Worm (Caenorhabditis elegans) whole organism, L2 larva: ENCODE results near the gene atg-13.

Experiments
- C34F6.9 ChIP-seq: fragments of 150-350 bp; optimal IDR thresholded peaks from 2 replicates; lab custom pipeline; 2014; ENCODE audit warnings: missing biosample characterization, missing genetic modification characterization
- F13H6.1 ChIP-seq: sonication (generic microtip); optimal IDR thresholded peaks from 2 replicates; lab custom pipeline; 2016; ENCODE audit warnings: missing genetic modification characterization, missing compliant biosample characterization
- R02D3.7 ChIP-seq: fragments of 150-350 bp; optimal IDR thresholded peaks from 2 replicates; lab custom pipeline; 2014; ENCODE audit warnings: missing biosample characterization, missing genetic modification characterization
- Y55F3AM.14 ChIP-seq: fragments of 200-800 bp; sonication (Bioruptor generic); optimal IDR thresholded peaks from 2 replicates; lab custom pipeline; 2018; ENCODE audit warnings: mild to moderate bottlenecking, missing genetic modification characterization, missing compliant biosample characterization
- ZK546.5 ChIP-seq: sonication (generic microtip); optimal IDR thresholded peaks from 2 replicates; lab custom pipeline; 2017; ENCODE audit warnings: missing biosample characterization, missing genetic modification characterization
- ama-1 ChIP-seq: fragments of 150-350 bp; optimal IDR thresholded peaks from 2 replicates; lab custom pipeline; 2018; ENCODE audit warnings: inconsistent platforms
- blmp-1 ChIP-seq: sonication (generic microtip); optimal IDR thresholded peaks from 2 replicates; lab custom pipeline; 2017; ENCODE audit warnings: missing genetic modification characterization, mild to moderate bottlenecking, missing compliant biosample characterization, antibody characterized with exemption, moderate library complexity; ENCODE audit not compliant: insufficient read depth
- ceh-16 ChIP-seq: fragments of 150-350 bp; optimal IDR thresholded peaks from 2 replicates; lab custom pipeline; 2014; ENCODE audit warnings: missing biosample characterization, missing genetic modification characterization
- ceh-82 ChIP-seq: fragments of 150-350 bp; optimal IDR thresholded peaks from 2 replicates; lab custom pipeline; 2014; ENCODE audit warnings: missing biosample characterization, missing genetic modification characterization
- crh-2 ChIP-seq: sonication (generic microtip); optimal IDR thresholded peaks from 2 replicates; lab custom pipeline; 2017; ENCODE audit warnings: missing biosample characterization, missing genetic modification characterization
- egl-27 ChIP-seq: sonication (generic microtip); optimal IDR thresholded peaks from 3 replicates; lab custom pipeline; 2017; ENCODE audit warnings: missing biosample characterization, missing genetic modification reagents, missing genetic modification characterization
- elt-3 ChIP-seq: sonication (generic microtip); optimal IDR thresholded peaks from 2 replicates; lab custom pipeline; 2017; ENCODE audit warnings: missing biosample characterization, missing genetic modification characterization
- fos-1 ChIP-seq: fragments of 150-350 bp; optimal IDR thresholded peaks from 2 replicates; lab custom pipeline; 2014; ENCODE audit warnings: missing biosample characterization, missing genetic modification characterization
- gmeb-1 ChIP-seq: fragments of 150-350 bp; optimal IDR thresholded peaks from 2 replicates; lab custom pipeline; 2014; ENCODE audit warnings: missing biosample characterization, missing genetic modification characterization
- lin-11 ChIP-seq: fragments of 150-350 bp; sonication (generic microtip); optimal IDR thresholded peaks from 2 replicates; lab custom pipeline; 2014; ENCODE audit warnings: missing biosample characterization, missing genetic modification characterization, inconsistent platforms, mixed read lengths
- lin-13 ChIP-seq: fragments of 150-350 bp; optimal IDR thresholded peaks from 2 replicates; lab custom pipeline; 2014; ENCODE audit warnings: missing biosample characterization, missing genetic modification reagents, missing genetic modification characterization
- lin-39 ChIP-seq: fragments of 150-350 bp; optimal IDR thresholded peaks from 2 replicates; lab custom pipeline; 2014; ENCODE audit warnings: missing biosample characterization, missing genetic modification reagents, missing genetic modification characterization
- lsy-2 ChIP-seq, 2 experiments: fragments of 150-350 bp in 1 of 2; sonication (generic microtip) in 1 of 2; optimal IDR thresholded peaks; 2 replicates each; lab custom pipeline; 2014 to 2017; ENCODE audit warnings: missing biosample characterization in 2 of 2, missing genetic modification characterization in 2 of 2
- mab-5 ChIP-seq: fragments of 150-350 bp; optimal IDR thresholded peaks from 2 replicates; lab custom pipeline; 2014; ENCODE audit warnings: missing biosample characterization, missing genetic modification characterization
- mbf-1 ChIP-seq: sonication (generic microtip); optimal IDR thresholded peaks from 2 replicates; lab custom pipeline; 2017; ENCODE audit warnings: missing biosample characterization, missing genetic modification characterization
- mdl-1 ChIP-seq, 2 experiments: fragments of 150-350 bp in 1 of 2; sonication (generic microtip) in 1 of 2; optimal IDR thresholded peaks; 2 replicates each; lab custom pipeline; 2017; ENCODE audit warnings: missing biosample characterization in 2 of 2, missing genetic modification characterization in 2 of 2
- nhr-10 ChIP-seq: sonication (generic microtip); optimal IDR thresholded peaks from 2 replicates; lab custom pipeline; 2017; ENCODE audit warnings: missing biosample characterization, missing genetic modification characterization
- nhr-12 ChIP-seq: fragments of 150-350 bp; optimal IDR thresholded peaks from 2 replicates; lab custom pipeline; 2014; ENCODE audit warnings: missing biosample characterization, missing genetic modification characterization
- nhr-129 ChIP-seq: fragments of 150-350 bp; optimal IDR thresholded peaks from 2 replicates; lab custom pipeline; 2014; ENCODE audit warnings: missing biosample characterization, missing genetic modification characterization
- nhr-21 ChIP-seq: fragments of 150-350 bp; optimal IDR thresholded peaks from 2 replicates; lab custom pipeline; 2014; ENCODE audit warnings: missing biosample characterization, missing genetic modification characterization
- nhr-23 ChIP-seq: fragments of 150-350 bp; optimal IDR thresholded peaks from 2 replicates; lab custom pipeline; 2014; ENCODE audit warnings: missing biosample characterization, missing genetic modification reagents, missing genetic modification characterization
- nhr-237 ChIP-seq: fragments of 150-350 bp; optimal IDR thresholded peaks from 2 replicates; lab custom pipeline; 2014; ENCODE audit warnings: missing biosample characterization, missing genetic modification characterization
- nhr-25 ChIP-seq: fragments of 150-350 bp; sonication (generic microtip); optimal IDR thresholded peaks from 3 replicates; lab custom pipeline; 2014; ENCODE audit warnings: missing biosample characterization, missing genetic modification characterization
- sem-4 ChIP-seq: fragments of 150-350 bp; optimal IDR thresholded peaks from 2 replicates; lab custom pipeline; 2014; ENCODE audit warnings: missing biosample characterization, missing genetic modification reagents, missing genetic modification characterization
- skn-1 ChIP-seq: sonication (generic microtip); optimal IDR thresholded peaks from 2 replicates; lab custom pipeline; 2017; ENCODE audit warnings: missing biosample characterization, missing genetic modification characterization
- sma-3 ChIP-seq: sonication (generic microtip); optimal IDR thresholded peaks from 2 replicates; lab custom pipeline; 2016; ENCODE audit warnings: missing genetic modification reagents, missing genetic modification characterization, missing compliant biosample characterization
- sma-9 ChIP-seq, 2 experiments: fragments of 150-350 bp in 1 of 2; sonication (generic microtip) in 1 of 2; optimal IDR thresholded peaks; 2 replicates each; lab custom pipeline; 2014 to 2016; ENCODE audit warnings: missing genetic modification characterization in 2 of 2, mild to moderate bottlenecking in 1 of 2, missing biosample characterization in 1 of 2, missing compliant biosample characterization in 1 of 2, missing genetic modification reagents in 1 of 2, moderate library complexity in 1 of 2
- unc-55 ChIP-seq: fragments of 150-350 bp; sonication (generic microtip); optimal IDR thresholded peaks from 3 replicates; lab custom pipeline; 2014; ENCODE audit warnings: missing biosample characterization, missing genetic modification reagents, missing genetic modification characterization
- zag-1 ChIP-seq: fragments of 150-350 bp; optimal IDR thresholded peaks from 2 replicates; lab custom pipeline; 2014; ENCODE audit warnings: missing biosample characterization, missing genetic modification characterization
- ztf-1 ChIP-seq: fragments of 200-800 bp; sonication (Bioruptor generic); conservative IDR thresholded peaks from 2 replicates; pipeline ENCODE4 v1.3.6; 2022; ENCODE audit warnings: missing genetic modification characterization, missing compliant biosample characterization
- ztf-4 ChIP-seq: fragments of 150-350 bp; optimal IDR thresholded peaks from 2 replicates; lab custom pipeline; 2014; ENCODE audit warnings: missing biosample characterization, missing genetic modification characterization

Gene atg-13

DNA sequence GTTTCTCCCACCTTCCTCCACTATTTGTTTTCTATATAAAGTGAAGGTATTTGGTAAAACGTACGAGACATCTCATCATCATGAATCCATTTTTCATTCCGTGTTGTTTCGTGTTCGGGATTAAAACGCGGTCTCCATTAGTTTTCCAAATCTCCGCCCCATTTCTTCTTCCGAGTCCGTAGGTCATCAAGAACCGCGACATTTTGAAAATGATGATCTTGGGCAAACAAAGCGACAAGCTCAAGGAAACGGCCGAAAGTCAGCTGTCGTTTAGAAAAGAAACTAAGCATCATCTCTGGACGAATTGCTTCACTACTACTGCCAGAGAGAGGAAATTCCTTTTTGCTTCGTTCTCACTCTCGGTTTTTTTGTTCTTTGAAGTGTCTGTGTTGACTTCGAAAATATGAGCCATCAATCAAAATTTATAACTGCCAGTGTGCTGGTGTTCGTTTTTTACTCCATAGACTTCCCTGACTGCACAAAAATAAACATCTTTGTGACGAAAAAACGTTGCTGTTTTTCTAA is 14.7 kb upstream of the atg-13 start:
- TF ChIP-seq mbf-1 (tag; lab: Kevin White, UChicago) (no peak), nhr-129 (tag; lab: Kevin White, UChicago) (peak; percentile 12)

- TF ChIP-seq elt-3 (tag; lab: Kevin White, UChicago) (no peak), sem-4 (tag; lab: Kevin White, UChicago) (no peak), egl-27 (no peak), skn-1 (tag; lab: Kevin White, UChicago) (no peak), mbf-1 (tag; lab: Kevin White, UChicago) (no peak), C34F6.9 (tag; lab: Kevin White, UChicago) (no peak), lsy-2 (tag; optimal IDR thresholded peaks at IDR 0.05; lab: Kevin White, UChicago) (no peak), R02D3.7 (tag; lab: Kevin White, UChicago) (no peak), nhr-237 (no peak), lin-13 (GFP tag; lab: Kevin White, UChicago) (no peak)
These were observed 6.8 kb upstream of the atg-13 start for ce11 chrIII:8164771-8165170.

- TF ChIP-seq lin-11 (peak; percentile 94), lin-39 (tag; lab: Kevin White, UChicago) (no peak), lin-13 (GFP tag; lab: Kevin White, UChicago) (peak; percentile 91), sma-3 (GFP tag; lab: Kevin White, UChicago) (peak; percentile 87), ZK546.5 (peak; percentile 94), nhr-12 (tag; lab: Kevin White, UChicago) (no peak), nhr-21 (tag; lab: Kevin White, UChicago) (peak; percentile 71), mdl-1 (tag; optimal IDR thresholded peaks at IDR 0.05; lab: Kevin White, UChicago) (peak in 1 of 2 experiments; percentile 38), C34F6.9 (tag; lab: Kevin White, UChicago) (peak; percentile 96), mab-5 (tag; lab: Kevin White, UChicago) (peak; percentile 79), Y55F3AM.14 (GFP tag; lab: Kevin White, UChicago) (no peak), sem-4 (tag; lab: Kevin White, UChicago) (peak; percentile 91), nhr-23 (tag; lab: Kevin White, UChicago) (no peak), ztf-4 (tag; lab: Kevin White, UChicago) (peak; percentile 78), blmp-1 (tag; lab: Kevin White, UChicago) (peak; percentile 82), skn-1 (tag; lab: Kevin White, UChicago) (no peak), zag-1 (tag; lab: Kevin White, UChicago) (peak; percentile 65), ztf-1 (no peak), fos-1 (tag; lab: Kevin White, UChicago) (peak; percentile 72), nhr-129 (tag; lab: Kevin White, UChicago) (peak; percentile 90), sma-9 (GFP tag; optimal IDR thresholded peaks at IDR 0.05; lab: Kevin White, UChicago) (peak; percentile 88), sma-9 (tag; optimal IDR thresholded peaks at IDR 0.05; lab: Kevin White, UChicago) (no peak), nhr-25 (peak; percentile 91), egl-27 (peak; percentile 50), ama-1 (lab: Kevin White, UChicago) (peak; percentile 48), R02D3.7 (tag; lab: Kevin White, UChicago) (no peak), ceh-16 (peak; percentile 85), lsy-2 (tag; optimal IDR thresholded peaks at IDR 0.05; lab: Kevin White, UChicago) (peak; percentile 96 to 99), F13H6.1 (tag; lab: Kevin White, UChicago) (peak; percentile 88), unc-55 (GFP tag; lab: Kevin White, UChicago) (peak; percentile 97), nhr-10 (tag; lab: Kevin White, UChicago) (peak; percentile 59), ceh-82 (tag; lab: Kevin White, UChicago) (peak; percentile 30), crh-2 (tag; lab: Kevin White, UChicago) (peak; percentile 95), gmeb-1 (tag; lab: Kevin White, UChicago) (peak; percentile 88), nhr-237 (no peak)
These were observed 5.9 kb upstream of the atg-13 start, which contains the start of gene prp-8 for ce11 chrIII:8163788-8164423. TSS of gene prp-8 (plus strand) at chrIII:8164373.
